Worm (Caenorhabditis elegans) whole organism, L4 larva: Measurements from ENCODE around the gene math-33.

Experiments
- ZK546.5 ChIP-seq, 2 experiments: sonication (generic microtip); optimal IDR thresholded peaks; 2 replicates each; lab custom pipeline; 2017; ENCODE audit warnings: missing biosample characterization in 2 of 2, missing genetic modification characterization in 2 of 2
- dmd-6 ChIP-seq: fragments of 200-800 bp; sonication (Bioruptor generic); IDR thresholded peaks from 2 replicates; pipeline ENCODE4 v1.3.6; 2022; ENCODE audit warnings: missing genetic modification reagents, missing genetic modification characterization, missing compliant biosample characterization
- dmd-8 ChIP-seq: fragments of 200-800 bp; sonication (Bioruptor generic); IDR thresholded peaks from 2 replicates; pipeline ENCODE4 v1.3.6; 2022; ENCODE audit warnings: missing genetic modification characterization, missing compliant biosample characterization
- dpl-1 ChIP-seq: fragments of 150-350 bp; optimal IDR thresholded peaks from 2 replicates; lab custom pipeline; 2014; ENCODE audit warnings: missing biosample characterization, missing genetic modification reagents, missing genetic modification characterization
- fkh-10 ChIP-seq: fragments of 150-350 bp; optimal IDR thresholded peaks from 2 replicates; lab custom pipeline; 2014; ENCODE audit warnings: missing biosample characterization, missing genetic modification reagents, missing genetic modification characterization
- fos-1 ChIP-seq: fragments of 150-350 bp; optimal IDR thresholded peaks from 2 replicates; lab custom pipeline; 2014; ENCODE audit warnings: missing biosample characterization, missing genetic modification characterization
- hmg-1.1 ChIP-seq: fragments of 200-800 bp; sonication (Bioruptor generic); IDR thresholded peaks from 2 replicates; pipeline ENCODE4 v1.3.6; 2022; ENCODE audit warnings: missing genetic modification reagents, missing genetic modification characterization, missing compliant biosample characterization
- lin-15B ChIP-seq: fragments of 150-350 bp; sonication (generic microtip); optimal IDR thresholded peaks from 3 replicates; lab custom pipeline; 2014; ENCODE audit warnings: missing biosample characterization, missing genetic modification characterization
- lsy-2 ChIP-seq, 2 experiments: fragments of 150-350 bp in 1 of 2; sonication (generic microtip) in 1 of 2; optimal IDR thresholded peaks; 2 replicates each; lab custom pipeline; 2014 to 2017; ENCODE audit warnings: missing biosample characterization in 2 of 2, missing genetic modification characterization in 2 of 2
- mdl-1 ChIP-seq, 2 experiments: fragments of 150-350 bp in 1 of 2; sonication (generic microtip) in 1 of 2; optimal IDR thresholded peaks; 2 replicates each; lab custom pipeline; 2014 to 2017; ENCODE audit warnings: missing biosample characterization in 2 of 2, missing genetic modification characterization in 2 of 2
- mdt-29 ChIP-seq: fragments of 200-800 bp; sonication (Bioruptor generic); IDR thresholded peaks from 2 replicates; pipeline ENCODE4 v1.3.6; 2022; ENCODE audit warnings: missing genetic modification reagents, missing genetic modification characterization, missing compliant biosample characterization
- nhr-42 ChIP-seq: fragments of 200-800 bp; sonication (Bioruptor generic); IDR thresholded peaks from 2 replicates; pipeline ENCODE4 v1.3.6; 2022; ENCODE audit warnings: missing genetic modification characterization, missing compliant biosample characterization
- nhr-6 ChIP-seq: fragments of 150-350 bp; optimal IDR thresholded peaks from 2 replicates; lab custom pipeline; 2014; ENCODE audit warnings: missing biosample characterization, missing genetic modification characterization
- spr-3 ChIP-seq: fragments of 200-800 bp; sonication (Bioruptor generic); optimal IDR thresholded peaks from 2 replicates; lab custom pipeline; 2018; ENCODE audit warnings: mild to moderate bottlenecking, missing genetic modification characterization, missing compliant biosample characterization
- tag-97 ChIP-seq: fragments of 200-800 bp; sonication (Bioruptor generic); IDR thresholded peaks from 2 replicates; pipeline ENCODE4 v1.3.6; 2022; ENCODE audit warnings: missing genetic modification characterization, missing compliant biosample characterization
- vab-7 ChIP-seq: fragments of 200-800 bp; sonication (Bioruptor generic); IDR thresholded peaks from 2 replicates; pipeline ENCODE4 v1.3.6; 2022; ENCODE audit warnings: missing genetic modification reagents, missing genetic modification characterization, missing compliant biosample characterization

The math-33 gene

ce11 chrV:11164475-11164874 is 50.8 kb downstream of the math-33 start, which contains the start of gene srg-40:
Gene srg-40, minus strand, starts transcription at chrV:11164575.
- TF ChIP-seq dpl-1 (GFP tag; lab: Kevin White, UChicago) (no peak), mdt-29 (no peak), dmd-6 (GFP tag; lab: Robert Waterston, UW) (no peak), nhr-42 (no peak), ZK546.5 (tag; optimal IDR thresholded peaks at IDR 0.05; lab: Kevin White, UChicago) (no peak), hmg-1.1 (GFP tag; lab: Robert Waterston, UW) (no peak), mdl-1 (tag; optimal IDR thresholded peaks at IDR 0.05; lab: Kevin White, UChicago) (no peak), fos-1 (tag; lab: Kevin White, UChicago) (no peak), nhr-6 (tag; lab: Kevin White, UChicago) (no peak), tag-97 (GFP tag; lab: Robert Waterston, UW) (no peak), vab-7 (GFP tag; lab: Robert Waterston, UW) (no peak), lsy-2 (tag; optimal IDR thresholded peaks at IDR 0.05; lab: Kevin White, UChicago) (no peak), lin-15B (tag; lab: Kevin White, UChicago) (no peak), dmd-8 (GFP tag; lab: Robert Waterston, UW) (no peak)

ce11 chrV:11167745-11168144 is 54.0 kb downstream of the math-33 start:
- no peak for TF ChIP-seq spr-3 (GFP tag; lab: Kevin White, UChicago)
- TF ChIP-seq fkh-10, result peak; percentile 72
